Fruit fly (Drosophila melanogaster): ENCODE results near the gene Coq8.

DNA sequence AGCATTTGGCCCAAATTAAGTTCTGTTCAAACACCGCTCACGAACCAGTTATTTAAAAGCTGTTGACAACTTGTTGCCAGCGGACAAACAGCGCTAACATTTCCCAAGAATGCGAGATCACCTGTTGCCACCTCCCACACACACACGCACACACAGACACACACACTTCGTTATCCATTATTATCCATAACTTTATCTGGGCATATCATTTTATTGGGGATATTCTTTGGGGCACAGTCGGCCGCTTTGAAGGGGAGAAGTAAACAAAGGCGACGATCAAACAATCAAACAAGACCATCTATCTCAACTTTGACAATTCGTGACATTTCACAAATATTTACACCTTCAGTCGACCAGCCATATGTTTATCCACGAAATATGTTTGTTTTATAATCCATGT, 11.8 kb downstream of the Coq8 start:
- TF ChIP-seq h (optimal IDR thresholded peaks at IDR 0.05) (no peak), psq (optimal IDR thresholded peaks at IDR 0.05) (no peak), Myc (optimal IDR thresholded peaks at IDR 0.05) (no peak), insv (optimal IDR thresholded peaks at IDR 0.05) (no peak), Sin3A (optimal IDR thresholded peaks at IDR 0.05) (no peak), ttk (optimal IDR thresholded peaks at IDR 0.05) (no peak)
